Fruit fly (Drosophila melanogaster) whole organism, pupa: ENCODE measurements around the gene CG17097.
A peak's percentile ranks its signal among the peaks of the same experiment; 100 is the strongest.

Experiments
- CG10348 ChIP-seq: fragments of 200-800 bp; sonication (Bioruptor generic); IDR thresholded peaks from 2 replicates; pipeline ENCODE4 v1.3.6; 2022; ENCODE audit warnings: missing biosample characterization, missing genetic modification characterization
- CG12605 ChIP-seq: fragments of 200-800 bp; sonication (Bioruptor generic); IDR thresholded peaks from 2 replicates; pipeline ENCODE4 v1.3.6; 2022; ENCODE audit warnings: missing biosample characterization, missing genetic modification characterization
- CG13204 ChIP-seq: fragments of 200-800 bp; sonication (Bioruptor generic); optimal IDR thresholded peaks from 2 replicates; lab custom pipeline; 2018; ENCODE audit warnings: missing biosample characterization, mild to moderate bottlenecking, missing genetic modification characterization, moderate library complexity
- CG14655 ChIP-seq: fragments of 200-800 bp; sonication (Bioruptor generic); optimal IDR thresholded peaks from 3 replicates; lab custom pipeline; 2017; ENCODE audit warnings: mild to moderate bottlenecking, missing biosample characterization, missing genetic modification reagents, missing genetic modification characterization
- CG15710 ChIP-seq: fragments of 200-800 bp; sonication (Bioruptor generic); optimal IDR thresholded peaks from 2 replicates; lab custom pipeline; 2018; ENCODE audit warnings: missing biosample characterization, mild to moderate bottlenecking, missing genetic modification characterization, moderate library complexity
- CG17806 ChIP-seq: fragments of 200-800 bp; sonication (Bioruptor generic); optimal IDR thresholded peaks from 2 replicates; lab custom pipeline; 2018; ENCODE audit warnings: missing biosample characterization, mild to moderate bottlenecking, missing genetic modification characterization, moderate library complexity
- CG32121 ChIP-seq: fragments of 200-800 bp; sonication (Bioruptor generic); IDR thresholded peaks from 2 replicates; pipeline ENCODE4 v1.3.6; 2022; ENCODE audit warnings: missing biosample characterization, missing genetic modification characterization
- CG34367 ChIP-seq: fragments of 200-800 bp; sonication (Bioruptor generic); optimal IDR thresholded peaks from 2 replicates; lab custom pipeline; 2018; ENCODE audit warnings: missing biosample characterization, mild to moderate bottlenecking, missing genetic modification characterization
- CG4496 ChIP-seq: fragments of 200-800 bp; sonication (Bioruptor generic); IDR thresholded peaks from 3 replicates; pipeline ENCODE4 v1.3.6; 2022; ENCODE audit warnings: missing biosample characterization, missing genetic modification characterization
- CG8159 ChIP-seq: fragments of 200-800 bp; sonication (Bioruptor generic); optimal IDR thresholded peaks from 3 replicates; lab custom pipeline; 2018; ENCODE audit warnings: missing biosample characterization, mild to moderate bottlenecking, missing genetic modification characterization, moderate library complexity
- CG8301 ChIP-seq: fragments of 200-800 bp; sonication (Bioruptor generic); optimal IDR thresholded peaks from 2 replicates; lab custom pipeline; 2018; ENCODE audit warnings: missing biosample characterization, mild to moderate bottlenecking, missing genetic modification characterization
- CG9948 ChIP-seq: fragments of 200-800 bp; sonication (Bioruptor generic); optimal IDR thresholded peaks from 2 replicates; lab custom pipeline; 2018; ENCODE audit warnings: missing biosample characterization, mild to moderate bottlenecking, missing genetic modification characterization, moderate library complexity
- D1 ChIP-seq: fragments of 200-800 bp; sonication (Bioruptor generic); optimal IDR thresholded peaks from 2 replicates; lab custom pipeline; 2018; ENCODE audit warnings: missing biosample characterization, mild to moderate bottlenecking, missing genetic modification characterization, moderate library complexity
- EcR ChIP-seq: fragments of 200-800 bp; sonication (Bioruptor generic); optimal IDR thresholded peaks from 3 replicates; lab custom pipeline; 2019; ENCODE audit warnings: missing biosample characterization, missing genetic modification characterization, mild to moderate bottlenecking, moderate library complexity, missing genetic modification reagents
- Ets98B ChIP-seq: fragments of 200-800 bp; sonication (Bioruptor generic); IDR thresholded peaks from 2 replicates; pipeline ENCODE4 v1.3.6; 2022; ENCODE audit warnings: missing biosample characterization, missing genetic modification characterization
- Pif1A ChIP-seq: fragments of 200-800 bp; sonication (Bioruptor generic); optimal IDR thresholded peaks from 3 replicates; lab custom pipeline; 2016; ENCODE audit warnings: missing biosample characterization, missing genetic modification characterization
- Pif1B ChIP-seq: fragments of 200-800 bp; sonication (Bioruptor generic); optimal IDR thresholded peaks from 3 replicates; lab custom pipeline; 2016; ENCODE audit warnings: missing biosample characterization, missing genetic modification characterization
- Snoo ChIP-seq: fragments of 200-800 bp; sonication (Bioruptor generic); optimal IDR thresholded peaks from 3 replicates; lab custom pipeline; 2017; ENCODE audit warnings: missing biosample characterization, mild to moderate bottlenecking, missing genetic modification characterization, inconsistent platforms
- fd96Ca ChIP-seq: fragments of 200-800 bp; sonication (Bioruptor generic); IDR thresholded peaks from 3 replicates; pipeline ENCODE4 v1.3.6; 2022; ENCODE audit warnings: missing biosample characterization, missing genetic modification characterization
- gl ChIP-seq: fragments of 200-800 bp; sonication (Bioruptor generic); optimal IDR thresholded peaks from 2 replicates; lab custom pipeline; 2018; ENCODE audit warnings: missing biosample characterization, mild to moderate bottlenecking, missing genetic modification characterization
- rn ChIP-seq: fragments of 200-800 bp; sonication (Bioruptor generic); IDR thresholded peaks from 2 replicates; pipeline ENCODE4 v1.3.6; 2022; ENCODE audit warnings: missing biosample characterization, missing genetic modification characterization

The CG17097 gene

DNA sequence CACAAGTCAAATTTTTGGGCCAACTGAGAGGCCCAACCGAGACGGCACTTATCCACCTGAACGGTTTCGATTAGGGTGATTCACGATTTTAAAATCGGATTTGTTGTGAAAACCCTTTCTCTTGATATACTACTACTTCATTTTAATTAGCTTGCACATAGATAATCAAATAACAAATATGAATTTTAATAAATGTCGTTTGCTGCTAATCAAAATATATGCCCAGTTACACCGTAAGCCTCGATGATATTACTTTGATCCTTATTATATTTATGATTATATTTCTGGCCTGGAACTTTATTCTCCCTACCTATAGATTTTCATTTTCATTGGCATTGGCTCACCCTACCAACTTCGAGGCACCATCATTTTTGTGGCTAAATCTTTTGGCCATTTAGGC lies 30.3 kb upstream of the CG17097 start:
- TF ChIP-seq fd96Ca (GFP tag; lab: Robert Waterston, UW) (0 out of 3 replicates have a peak, but pooled peaks have one; percentile 14), rn (GFP tag; lab: Robert Waterston, UW) (no peak), D1 (tag; lab: Kevin White, UChicago) (no peak), CG32121 (GFP tag; lab: Robert Waterston, UW) (no peak), CG9948 (tag; lab: Kevin White, UChicago) (peak; percentile 46), CG17806 (tag; lab: Kevin White, UChicago) (peak; percentile 55), Snoo (peak; percentile 68), CG10348 (GFP tag; lab: Robert Waterston, UW) (no peak), Pif1A (GFP tag; lab: Kevin White, UChicago) (peak; percentile 68), CG4496 (GFP tag; lab: Robert Waterston, UW) (0 out of 3 replicates have a peak, but pooled peaks have one; percentile 13), CG12605 (GFP tag; lab: Robert Waterston, UW) (no peak), CG14655 (GFP tag; lab: Kevin White, UChicago) (peak; percentile 63), CG8301 (peak; percentile 40), EcR (GFP tag; lab: Kevin White, UChicago) (no peak), CG13204 (GFP tag; lab: Kevin White, UChicago) (no peak), Ets98B (no peak), CG34367 (tag; lab: Kevin White, UChicago) (peak; percentile 29), gl (no peak), CG15710 (tag; lab: Kevin White, UChicago) (peak; percentile 60), CG8159 (tag; lab: Kevin White, UChicago) (peak; percentile 70), Pif1B (peak; percentile 39)

DNA sequence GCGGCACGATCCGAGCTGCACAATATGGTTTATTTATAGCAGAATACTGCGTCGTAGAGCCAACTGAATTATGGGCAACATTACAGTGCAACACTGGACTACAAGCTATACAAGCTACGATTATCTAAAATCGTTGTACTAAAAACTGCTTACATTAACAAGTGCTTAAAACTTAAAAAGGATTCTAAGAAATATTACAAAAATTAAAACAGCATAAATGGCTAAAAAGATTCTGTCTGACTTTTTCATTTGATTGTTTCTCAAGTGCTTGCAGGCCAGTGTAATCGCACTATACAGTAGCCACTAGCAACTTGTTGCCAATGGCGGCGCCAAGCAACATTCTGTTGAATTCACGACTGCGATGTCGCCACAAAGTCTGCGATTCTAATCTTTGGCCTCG lies 29.4 kb upstream of the CG17097 start:
- TF ChIP-seq Snoo (peak; percentile 1), Pif1A (GFP tag; lab: Kevin White, UChicago) (peak; percentile 81), CG8159 (tag; lab: Kevin White, UChicago) (peak; percentile 92), CG10348 (GFP tag; lab: Robert Waterston, UW) (peak; percentile 78), CG8301 (peak; percentile 93), EcR (GFP tag; lab: Kevin White, UChicago) (no peak), CG4496 (GFP tag; lab: Robert Waterston, UW) (peak; percentile 97), CG15710 (tag; lab: Kevin White, UChicago) (peak; percentile 89), CG14655 (GFP tag; lab: Kevin White, UChicago) (peak; percentile 95), CG13204 (GFP tag; lab: Kevin White, UChicago) (peak; percentile 63), fd96Ca (GFP tag; lab: Robert Waterston, UW) (peak; percentile 92), D1 (tag; lab: Kevin White, UChicago) (peak; percentile 87), Pif1B (peak; percentile 85), Ets98B (peak; percentile 94), CG17806 (tag; lab: Kevin White, UChicago) (peak; percentile 93), CG12605 (GFP tag; lab: Robert Waterston, UW) (peak; percentile 93), CG34367 (tag; lab: Kevin White, UChicago) (peak; percentile 88), CG9948 (tag; lab: Kevin White, UChicago) (peak; percentile 91), rn (GFP tag; lab: Robert Waterston, UW) (peak; percentile 92), CG32121 (GFP tag; lab: Robert Waterston, UW) (peak; percentile 94), gl (peak; percentile 86)
- TF ChIP-seq, all 21 proteins: peak for 20

DNA sequence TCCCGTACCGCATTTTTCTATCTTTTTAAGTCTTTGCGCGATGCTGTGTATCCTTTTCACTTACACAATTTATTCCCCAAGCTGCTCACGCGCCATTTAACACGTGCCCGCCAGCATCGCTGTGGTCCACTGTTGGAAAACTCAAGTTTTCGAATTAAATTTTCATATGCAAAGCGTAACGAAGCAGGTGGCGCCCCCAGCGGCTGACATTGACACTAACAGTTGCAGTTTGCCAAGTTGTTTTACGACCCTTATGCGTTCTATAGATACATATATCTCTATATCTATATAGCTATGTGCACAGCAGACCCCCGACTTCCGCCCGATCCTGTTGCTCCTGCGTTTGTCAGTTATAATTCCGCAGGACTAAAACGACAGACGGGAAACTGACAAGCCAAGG lies 20.3 kb upstream of the CG17097 start:
- TF ChIP-seq CG32121 (GFP tag; lab: Robert Waterston, UW) = no peak
- TF ChIP-seq Pif1A (GFP tag; lab: Kevin White, UChicago) = no peak
- TF ChIP-seq gl = no peak
- TF ChIP-seq D1 (tag; lab: Kevin White, UChicago) = no peak
- no peak for TF ChIP-seq CG17806 (tag; lab: Kevin White, UChicago)
- TF ChIP-seq CG14655 (GFP tag; lab: Kevin White, UChicago) = no peak
- TF ChIP-seq Snoo = no peak
- TF ChIP-seq CG13204 (GFP tag; lab: Kevin White, UChicago) = no peak
- no peak for TF ChIP-seq CG34367 (tag; lab: Kevin White, UChicago)
- no peak for TF ChIP-seq Pif1B
- TF ChIP-seq CG8301 = no peak
- no peak for TF ChIP-seq EcR (GFP tag; lab: Kevin White, UChicago)
- TF ChIP-seq CG8159 (tag; lab: Kevin White, UChicago) = no peak
- TF ChIP-seq CG9948 (tag; lab: Kevin White, UChicago) = no peak
- no peak for TF ChIP-seq CG15710 (tag; lab: Kevin White, UChicago)
- TF ChIP-seq rn (GFP tag; lab: Robert Waterston, UW) = no peak
- no peak for TF ChIP-seq CG10348 (GFP tag; lab: Robert Waterston, UW)
- no peak for TF ChIP-seq fd96Ca (GFP tag; lab: Robert Waterston, UW)
- no peak for TF ChIP-seq CG12605 (GFP tag; lab: Robert Waterston, UW)

DNA sequence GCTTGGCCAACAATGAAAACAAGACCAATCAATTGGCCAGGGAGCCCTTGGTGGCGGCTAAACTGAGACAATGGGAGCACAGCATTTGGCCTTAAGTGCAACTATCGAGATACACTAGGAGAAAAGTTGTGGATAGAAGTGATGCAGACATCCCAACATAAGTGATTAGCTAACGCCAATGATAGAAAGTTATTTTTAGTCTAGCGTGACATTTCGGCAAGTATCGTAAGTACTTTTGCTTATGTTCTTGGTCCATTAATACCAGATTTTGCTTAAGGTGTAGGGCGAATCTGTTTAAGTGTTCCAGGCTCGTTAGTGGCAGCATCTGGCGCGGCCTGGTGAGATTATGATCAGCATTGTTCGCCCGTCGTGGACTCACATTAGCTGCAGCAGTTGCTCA lies 13.5 kb upstream of the CG17097 start:
- TF ChIP-seq CG4496 (GFP tag; lab: Robert Waterston, UW) = 0 out of 3 replicates have a peak, but pooled peaks have one; percentile 15
- TF ChIP-seq CG8159 (tag; lab: Kevin White, UChicago) = peak; percentile 51
- TF ChIP-seq CG34367 (tag; lab: Kevin White, UChicago) = peak; percentile 25
- no peak for TF ChIP-seq CG10348 (GFP tag; lab: Robert Waterston, UW)
- TF ChIP-seq CG14655 (GFP tag; lab: Kevin White, UChicago) = peak; percentile 26
- TF ChIP-seq gl = no peak

DNA sequence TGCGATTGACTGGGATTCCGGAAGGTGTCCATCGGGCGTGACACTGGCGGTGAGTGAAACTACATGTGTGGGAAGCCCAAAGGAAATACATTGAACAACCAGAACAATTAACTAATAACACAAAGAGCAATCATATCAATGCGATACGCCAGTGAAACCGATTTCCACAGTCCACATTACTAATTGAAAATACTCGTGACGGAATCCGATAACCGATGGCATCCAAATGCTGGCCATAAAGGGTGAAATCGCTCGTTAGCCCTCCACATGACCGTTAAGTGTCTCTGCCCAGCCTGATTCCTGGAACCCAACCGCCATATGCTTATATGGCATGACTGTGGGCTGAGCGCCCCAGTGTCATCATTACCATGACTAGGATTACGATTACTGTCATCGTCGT lies 7.8 kb upstream of the CG17097 start, which contains the start of gene CG7329:
TSS of gene CG7329 (minus strand) at position 101 of the 400 bp plus-strand sequence.
- no peak for TF ChIP-seq CG14655 (GFP tag; lab: Kevin White, UChicago)
- TF ChIP-seq Snoo = no peak
- no peak for TF ChIP-seq CG13204 (GFP tag; lab: Kevin White, UChicago)
- TF ChIP-seq CG34367 (tag; lab: Kevin White, UChicago) = no peak
- TF ChIP-seq gl = no peak
- TF ChIP-seq CG4496 (GFP tag; lab: Robert Waterston, UW) = no peak
- TF ChIP-seq D1 (tag; lab: Kevin White, UChicago) = no peak
- no peak for TF ChIP-seq EcR (GFP tag; lab: Kevin White, UChicago)
